Worm (Caenorhabditis elegans) whole organism, L4 larva: ENCODE measurements around the gene egrh-3.

Source experiments
- F26F4.8 ChIP-seq: fragments of 200-800 bp; sonication (Bioruptor generic); conservative IDR thresholded peaks from 2 replicates; pipeline ENCODE4 v1.3.6; 2022; ENCODE audit warnings: missing genetic modification characterization, missing compliant biosample characterization
- R02D3.7 ChIP-seq: fragments of 150-350 bp; sonication (generic microtip); optimal IDR thresholded peaks from 3 replicates; lab custom pipeline; 2014; ENCODE audit warnings: missing biosample characterization, missing genetic modification characterization
- ZK546.5 ChIP-seq, 2 experiments: sonication (generic microtip); optimal IDR thresholded peaks; 2 replicates each; lab custom pipeline; 2017; ENCODE audit warnings: missing biosample characterization in 2 of 2, missing genetic modification characterization in 2 of 2
- ama-1 ChIP-seq: fragments of 150-350 bp; optimal IDR thresholded peaks from 2 replicates; lab custom pipeline; 2014; ENCODE audit warnings: inconsistent platforms, mixed read lengths
- arid-1 ChIP-seq: fragments of 200-800 bp; sonication (Bioruptor generic); conservative IDR thresholded peaks from 2 replicates; pipeline ENCODE4 v1.3.6; 2022; ENCODE audit warnings: missing genetic modification reagents, missing genetic modification characterization, missing compliant biosample characterization
- ceh-20 ChIP-seq: fragments of 200-800 bp; sonication (Bioruptor generic); IDR thresholded peaks from 2 replicates; pipeline ENCODE4 v1.3.6; 2022; ENCODE audit warnings: missing genetic modification reagents, missing genetic modification characterization, missing compliant biosample characterization
- daf-16 ChIP-seq, 3 experiments: sonication (generic microtip); optimal IDR thresholded peaks; 2 replicates each; lab custom pipeline; 2016 to 2017; ENCODE audit warnings: missing genetic modification characterization in 3 of 3, missing genetic modification reagents in 3 of 3, mild to moderate bottlenecking in 2 of 3, missing compliant biosample characterization in 2 of 3, missing biosample characterization in 1 of 3, moderate library complexity in 1 of 3
- dmd-6 ChIP-seq: fragments of 200-800 bp; sonication (Bioruptor generic); IDR thresholded peaks from 2 replicates; pipeline ENCODE4 v1.3.6; 2022; ENCODE audit warnings: missing genetic modification reagents, missing genetic modification characterization, missing compliant biosample characterization
- dve-1 ChIP-seq: sonication (generic microtip); optimal IDR thresholded peaks from 2 replicates; lab custom pipeline; 2017; ENCODE audit warnings: antibody characterized with exemption, mild to moderate bottlenecking, missing genetic modification characterization, missing compliant biosample characterization; ENCODE audit not compliant: insufficient read depth
- lin-38 ChIP-seq: fragments of 200-800 bp; sonication (Bioruptor generic); IDR thresholded peaks from 2 replicates; pipeline ENCODE4 v1.3.6; 2022; ENCODE audit warnings: missing genetic modification reagents, missing genetic modification characterization, missing compliant biosample characterization
- lir-3 ChIP-seq: sonication (generic microtip); optimal IDR thresholded peaks from 2 replicates; lab custom pipeline; 2016; ENCODE audit warnings: mild to moderate bottlenecking, missing genetic modification characterization, missing compliant biosample characterization
- lsy-2 ChIP-seq, 2 experiments: fragments of 150-350 bp in 1 of 2; sonication (generic microtip) in 1 of 2; optimal IDR thresholded peaks; 2 replicates each; lab custom pipeline; 2014 to 2017; ENCODE audit warnings: missing biosample characterization in 2 of 2, missing genetic modification characterization in 2 of 2
- madf-5 ChIP-seq, 2 experiments: fragments of 200-800 bp; sonication (Bioruptor generic); IDR thresholded peaks; 2 replicates each; pipeline ENCODE4 v1.3.6; 2022; ENCODE audit warnings: missing compliant biosample characterization in 2 of 2, missing genetic modification characterization in 2 of 2
- mdt-29 ChIP-seq: fragments of 200-800 bp; sonication (Bioruptor generic); IDR thresholded peaks from 2 replicates; pipeline ENCODE4 v1.3.6; 2022; ENCODE audit warnings: missing genetic modification reagents, missing genetic modification characterization, missing compliant biosample characterization
- nhr-41 ChIP-seq: fragments of 200-800 bp; sonication (Bioruptor generic); IDR thresholded peaks from 2 replicates; pipeline ENCODE4 v1.3.6; 2022; ENCODE audit warnings: missing genetic modification reagents, missing genetic modification characterization, missing compliant biosample characterization
- nhr-42 ChIP-seq: fragments of 200-800 bp; sonication (Bioruptor generic); IDR thresholded peaks from 2 replicates; pipeline ENCODE4 v1.3.6; 2022; ENCODE audit warnings: missing genetic modification characterization, missing compliant biosample characterization
- pqm-1 ChIP-seq: sonication (generic microtip); optimal IDR thresholded peaks from 2 replicates; lab custom pipeline; 2017; ENCODE audit warnings: missing biosample characterization, missing genetic modification characterization
- snpc-1.2 ChIP-seq: fragments of 200-800 bp; sonication (Bioruptor generic); IDR thresholded peaks from 2 replicates; pipeline ENCODE4 v1.3.6; 2022; ENCODE audit warnings: missing genetic modification reagents, missing genetic modification characterization, missing compliant biosample characterization
- unc-62 ChIP-seq, 3 experiments: fragments of 150-350 bp in 1 of 3; sonication (generic microtip); optimal IDR thresholded peaks in 2 of 3; peaks in 1 of 3; 1 replicate in 1 of 3; 2 replicates in 2 of 3; lab custom pipeline; 2014 to 2017; ENCODE audit warnings: missing biosample characterization in 3 of 3, missing genetic modification characterization in 3 of 3, missing genetic modification reagents in 3 of 3, missing genotype in 1 of 3

Gene egrh-3

DNA sequence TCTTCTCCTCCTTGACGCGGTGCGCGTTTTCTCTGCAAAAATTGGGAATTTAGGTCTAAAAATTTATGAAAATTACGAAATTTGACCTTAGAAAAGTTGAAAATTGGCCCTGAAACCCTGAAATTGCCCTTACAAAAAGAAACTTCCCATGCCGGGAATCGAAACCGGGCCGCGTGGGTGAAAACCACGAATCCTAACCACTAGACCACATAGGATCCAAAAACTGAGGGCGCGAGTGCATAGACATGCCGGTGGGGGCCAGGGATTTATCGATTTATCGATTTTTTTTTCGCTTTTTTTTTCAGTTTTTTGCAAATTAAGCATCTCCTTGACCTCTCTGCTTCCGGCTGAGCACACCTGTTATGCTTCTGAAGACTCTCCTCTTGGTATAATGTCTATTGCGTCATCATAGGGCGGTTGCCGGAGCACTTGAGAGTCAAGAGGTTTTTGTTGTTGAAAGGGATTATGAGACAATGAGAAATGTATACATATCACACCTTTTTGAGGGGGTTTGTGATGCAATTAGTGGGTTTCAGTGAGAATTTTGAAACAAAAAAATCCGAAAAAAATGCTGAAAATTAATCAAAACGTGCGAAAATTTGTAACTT, 48.8 kb downstream of the egrh-3 start (continued):
- peak; percentile 40; the same call in 1 of the 2 replicates for TF ChIP-seq mdt-29 (GFP tag; lab: Robert Waterston, UW)
- no peak for TF ChIP-seq ZK546.5 (tag; optimal IDR thresholded peaks at IDR 0.05; lab: Kevin White, UChicago)
- TF ChIP-seq daf-16 (GFP tag; optimal IDR thresholded peaks at IDR 0.05; lab: Kevin White, UChicago): peak in 1 of 2 experiments; percentile 77
- peak; percentile 37 for TF ChIP-seq daf-16 (tag; optimal IDR thresholded peaks at IDR 0.05; lab: Kevin White, UChicago)
- TF ChIP-seq pqm-1 (tag; lab: Kevin White, UChicago): no peak
- TF ChIP-seq nhr-42 (GFP tag; lab: Robert Waterston, UW): peak; percentile 57; the same call in 1 of the 2 replicates
- peak; percentile 94; the same call in 1 of the 2 replicates for TF ChIP-seq nhr-41 (GFP tag; lab: Robert Waterston, UW)
- no peak for TF ChIP-seq lir-3 (tag; lab: Kevin White, UChicago)
- peak in 1 of 2 experiments; percentile 43 for TF ChIP-seq lsy-2 (tag; optimal IDR thresholded peaks at IDR 0.05; lab: Kevin White, UChicago)
- TF ChIP-seq dmd-6 (GFP tag; lab: Robert Waterston, UW): peak; percentile 53
- TF ChIP-seq ceh-20 (GFP tag; lab: Robert Waterston, UW): peak; percentile 66
- peak; percentile 51 for TF ChIP-seq snpc-1.2
- peak; percentile 13 for TF ChIP-seq dve-1 (tag; lab: Kevin White, UChicago)
- peak; percentile 92 for TF ChIP-seq F26F4.8 (GFP tag; lab: Robert Waterston, UW)
- TF ChIP-seq arid-1 (GFP tag; lab: Robert Waterston, UW): peak; percentile 83
- peak; percentile 83 for TF ChIP-seq lin-38 (GFP tag; lab: Robert Waterston, UW)
- no peak for TF ChIP-seq R02D3.7 (tag; lab: Kevin White, UChicago)

DNA sequence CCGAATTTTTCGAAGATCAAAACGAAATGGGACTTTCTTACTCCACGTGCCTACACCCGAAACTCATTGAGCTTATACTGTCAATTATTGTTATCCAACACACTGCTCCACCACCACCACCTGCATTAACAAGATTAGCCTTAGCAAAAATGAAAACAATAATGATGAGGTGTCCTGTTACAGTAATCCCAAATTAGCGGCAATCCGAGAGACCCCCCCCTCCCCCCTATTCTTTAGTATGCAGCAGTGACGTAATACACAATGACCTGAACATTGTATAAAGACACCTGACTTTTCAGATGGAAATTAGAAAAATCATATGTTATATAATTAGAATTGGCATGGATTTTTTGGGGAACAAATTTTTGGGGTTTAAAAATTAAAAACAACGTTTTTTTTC, 53.6 kb downstream of the egrh-3 start:
- TF ChIP-seq madf-5 (GFP tag; IDR thresholded peaks at IDR 0.05; lab: Robert Waterston, UW): no peak

DNA sequence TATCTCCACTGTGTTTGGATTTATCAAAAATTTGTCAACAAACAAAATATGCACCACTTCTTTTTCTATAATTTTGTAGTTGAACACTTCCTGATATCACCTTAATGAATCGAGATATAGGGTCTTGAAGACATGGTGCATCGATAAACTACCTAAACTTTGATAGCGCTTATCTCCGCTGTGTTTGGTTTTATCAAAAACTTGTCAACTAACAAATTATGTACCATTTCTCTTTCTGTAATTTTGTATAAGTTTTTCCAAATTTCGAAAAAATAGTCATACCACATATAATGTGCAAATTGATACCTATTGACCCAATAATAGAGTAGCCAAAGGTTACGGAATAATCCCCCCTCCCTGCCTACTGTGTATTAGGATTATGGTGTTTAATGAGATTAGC, 58.4 kb downstream of the egrh-3 start:
- TF ChIP-seq unc-62 (GFP tag; optimal IDR thresholded peaks at IDR 0.05 in 1 of 2; lab: Kevin White, UChicago) (peak in 1 of 2 experiments; percentile 82), unc-62 (tag; optimal IDR thresholded peaks at IDR 0.05; lab: Kevin White, UChicago) (no peak), ama-1 (lab: Kevin White, UChicago) (no peak)
